Worm (Caenorhabditis elegans) whole organism, midembryonic: Measurements from ENCODE around the gene Y7A5A.6.

Experiments used
- T22C8.4 ChIP-seq: fragments of 200-800 bp; sonication (Bioruptor generic); IDR thresholded peaks from 2 replicates; pipeline ENCODE4 v1.3.6; 2022; ENCODE audit warnings: missing genetic modification characterization, missing compliant biosample characterization
- cog-1 ChIP-seq: sonication (generic microtip); optimal IDR thresholded peaks from 2 replicates; lab custom pipeline; 2016; ENCODE audit warnings: missing genetic modification characterization, missing compliant biosample characterization
- flt-1 ChIP-seq: fragments of 200-800 bp; sonication (Bioruptor generic); IDR thresholded peaks from 2 replicates; pipeline ENCODE4 v1.3.6; 2022; ENCODE audit warnings: missing genetic modification characterization, missing compliant biosample characterization
- klf-2 ChIP-seq: fragments of 200-800 bp; sonication (Bioruptor generic); conservative IDR thresholded peaks from 2 replicates; pipeline ENCODE4 v1.3.6; 2022; ENCODE audit warnings: missing genetic modification reagents, missing genetic modification characterization, missing compliant biosample characterization
- med-1 ChIP-seq: sonication (generic microtip); optimal IDR thresholded peaks from 2 replicates; lab custom pipeline; 2017; ENCODE audit warnings: missing genetic modification characterization, mild to moderate bottlenecking, missing compliant biosample characterization, antibody characterized with exemption, missing genetic modification reagents; ENCODE audit not compliant: insufficient read depth
- ref-1 ChIP-seq: fragments of 200-800 bp; sonication (Bioruptor generic); conservative IDR thresholded peaks from 2 replicates; pipeline ENCODE4 v1.3.6; 2022; ENCODE audit warnings: missing genetic modification reagents, missing genetic modification characterization, missing compliant biosample characterization
- tab-1 ChIP-seq: fragments of 200-800 bp; sonication (Bioruptor generic); IDR thresholded peaks from 2 replicates; pipeline ENCODE4 v1.3.6; 2022; ENCODE audit warnings: missing genetic modification characterization, missing compliant biosample characterization
- ztf-23 ChIP-seq: fragments of 200-800 bp; sonication (Bioruptor generic); IDR thresholded peaks from 2 replicates; pipeline ENCODE4 v1.3.6; 2022; ENCODE audit warnings: missing genetic modification reagents, missing genetic modification characterization, missing compliant biosample characterization
- ztf-29 ChIP-seq: fragments of 200-800 bp; sonication (Bioruptor generic); IDR thresholded peaks from 2 replicates; pipeline ENCODE4 v1.3.6; 2022; ENCODE audit warnings: missing genetic modification reagents, missing genetic modification characterization, missing compliant biosample characterization

Y7A5A.6 gene

ce11 chrX:15782027-15782426 lies 17.5 kb downstream of the Y7A5A.6 start, which contains the start of gene Y7A5A.24:
Gene Y7A5A.24, minus strand, starts transcription at chrX:15782127.
- no peak for TF ChIP-seq T22C8.4 (GFP tag; lab: Robert Waterston, UW)
- TF ChIP-seq ztf-29 (GFP tag; lab: Robert Waterston, UW), result no peak
- no peak for TF ChIP-seq med-1 (GFP tag; lab: Kevin White, UChicago)
- no peak for TF ChIP-seq cog-1 (tag; lab: Kevin White, UChicago)
- no peak for TF ChIP-seq ref-1 (GFP tag; lab: Robert Waterston, UW)

- TF ChIP-seq ztf-23 (GFP tag; lab: Robert Waterston, UW), result no peak
- TF ChIP-seq ref-1 (GFP tag; lab: Robert Waterston, UW), result no peak
These were observed 20.0 kb downstream of the Y7A5A.6 start for ce11 chrX:15779503-15779902.

- TF ChIP-seq ztf-29 (GFP tag; lab: Robert Waterston, UW), result no peak
- no peak for TF ChIP-seq ref-1 (GFP tag; lab: Robert Waterston, UW)
- TF ChIP-seq ztf-23 (GFP tag; lab: Robert Waterston, UW), result no peak
- TF ChIP-seq T22C8.4 (GFP tag; lab: Robert Waterston, UW), result no peak
- no peak for TF ChIP-seq tab-1 (GFP tag; lab: Robert Waterston, UW)
- TF ChIP-seq klf-2, result no peak
- no peak for TF ChIP-seq med-1 (GFP tag; lab: Kevin White, UChicago)
- no peak for TF ChIP-seq cog-1 (tag; lab: Kevin White, UChicago)
- TF ChIP-seq flt-1 (GFP tag; lab: Robert Waterston, UW), result no peak
These were observed 26.1 kb downstream of the Y7A5A.6 start, which contains the start of gene Y7A5A.13 for ce11 chrX:15773262-15773908. Gene Y7A5A.13, plus strand, starts transcription at chrX:15773858.

- TF ChIP-seq ref-1 (GFP tag; lab: Robert Waterston, UW) (no peak), med-1 (GFP tag; lab: Kevin White, UChicago) (no peak), ztf-23 (GFP tag; lab: Robert Waterston, UW) (no peak), ztf-29 (GFP tag; lab: Robert Waterston, UW) (no peak), flt-1 (GFP tag; lab: Robert Waterston, UW) (no peak), klf-2 (no peak), cog-1 (tag; lab: Kevin White, UChicago) (no peak), T22C8.4 (GFP tag; lab: Robert Waterston, UW) (no peak), tab-1 (GFP tag; lab: Robert Waterston, UW) (no peak)
These were observed 26.8 kb downstream of the Y7A5A.6 start, which contains the start of gene Y7A5A.2 for ce11 chrX:15772674-15773073. Gene Y7A5A.2, minus strand, starts transcription at chrX:15772735.

- no peak for TF ChIP-seq flt-1 (GFP tag; lab: Robert Waterston, UW)
- TF ChIP-seq med-1 (GFP tag; lab: Kevin White, UChicago), result no peak
- TF ChIP-seq tab-1 (GFP tag; lab: Robert Waterston, UW), result no peak
- no peak for TF ChIP-seq cog-1 (tag; lab: Kevin White, UChicago)
- TF ChIP-seq ref-1 (GFP tag; lab: Robert Waterston, UW), result no peak
- TF ChIP-seq ztf-29 (GFP tag; lab: Robert Waterston, UW), result no peak
These were observed 28.1 kb downstream of the Y7A5A.6 start, which contains the start of gene Y7A5A.1 for ce11 chrX:15771411-15771810. Gene Y7A5A.1, minus strand, starts transcription at chrX:15771493.

- TF ChIP-seq ref-1 (GFP tag; lab: Robert Waterston, UW), result no peak
- TF ChIP-seq ztf-29 (GFP tag; lab: Robert Waterston, UW), result no peak
- TF ChIP-seq T22C8.4 (GFP tag; lab: Robert Waterston, UW), result no peak
- TF ChIP-seq tab-1 (GFP tag; lab: Robert Waterston, UW), result no peak
These were observed 28.7 kb downstream of the Y7A5A.6 start for ce11 chrX:15770787-15771186.

- TF ChIP-seq ztf-29 (GFP tag; lab: Robert Waterston, UW) (no peak), klf-2 (no peak), flt-1 (GFP tag; lab: Robert Waterston, UW) (no peak), T22C8.4 (GFP tag; lab: Robert Waterston, UW) (no peak), ztf-23 (GFP tag; lab: Robert Waterston, UW) (no peak), med-1 (GFP tag; lab: Kevin White, UChicago) (no peak), tab-1 (GFP tag; lab: Robert Waterston, UW) (no peak), ref-1 (GFP tag; lab: Robert Waterston, UW) (no peak), cog-1 (tag; lab: Kevin White, UChicago) (no peak)
These were observed 29.5 kb downstream of the Y7A5A.6 start for ce11 chrX:15769895-15770559.

- no peak for TF ChIP-seq flt-1 (GFP tag; lab: Robert Waterston, UW)
- no peak for TF ChIP-seq cog-1 (tag; lab: Kevin White, UChicago)
These were observed 31.0 kb downstream of the Y7A5A.6 start for ce11 chrX:15768532-15768931.

ce11 chrX:15766861-15767260 lies 32.6 kb downstream of the Y7A5A.6 start:
- TF ChIP-seq med-1 (GFP tag; lab: Kevin White, UChicago), result no peak
- no peak for TF ChIP-seq ztf-23 (GFP tag; lab: Robert Waterston, UW)
- no peak for TF ChIP-seq cog-1 (tag; lab: Kevin White, UChicago)
- TF ChIP-seq ref-1 (GFP tag; lab: Robert Waterston, UW), result no peak
- no peak for TF ChIP-seq T22C8.4 (GFP tag; lab: Robert Waterston, UW)
- no peak for TF ChIP-seq ztf-29 (GFP tag; lab: Robert Waterston, UW)
- TF ChIP-seq tab-1 (GFP tag; lab: Robert Waterston, UW), result no peak
- TF ChIP-seq flt-1 (GFP tag; lab: Robert Waterston, UW), result no peak
- no peak for TF ChIP-seq klf-2
